Worm (Caenorhabditis elegans) whole organism, early embryonic: Measurements from ENCODE around the gene K01A2.6.

Experiments used
- B0310.2 ChIP-seq: sonication (generic microtip); optimal IDR thresholded peaks from 2 replicates; lab custom pipeline; 2016; ENCODE audit warnings: mild to moderate bottlenecking, missing genetic modification characterization, missing compliant biosample characterization
- F13C5.2 ChIP-seq: sonication (generic microtip); optimal IDR thresholded peaks from 2 replicates; lab custom pipeline; 2017; ENCODE audit warnings: mild to moderate bottlenecking, missing genetic modification characterization, inconsistent platforms, missing compliant biosample characterization
- aly-1 ChIP-seq: sonication (generic microtip); optimal IDR thresholded peaks from 2 replicates; lab custom pipeline; 2016; ENCODE audit warnings: missing genetic modification characterization, missing compliant biosample characterization
- ama-1 ChIP-seq: fragments of 150-350 bp; optimal IDR thresholded peaks from 2 replicates; lab custom pipeline; 2014
- ceh-13 ChIP-seq: fragments of 200-800 bp; sonication (Bioruptor generic); optimal IDR thresholded peaks from 2 replicates; lab custom pipeline; 2018; ENCODE audit warnings: mild to moderate bottlenecking, missing genetic modification characterization, missing compliant biosample characterization
- ceh-36 ChIP-seq: sonication (generic microtip); optimal IDR thresholded peaks from 2 replicates; lab custom pipeline; 2016; ENCODE audit warnings: missing genetic modification characterization, inconsistent platforms, missing compliant biosample characterization
- ets-7 ChIP-seq: sonication (generic microtip); optimal IDR thresholded peaks from 2 replicates; lab custom pipeline; 2016; ENCODE audit warnings: missing genotype, missing genetic modification characterization, missing compliant biosample characterization
- flt-1 ChIP-seq: fragments of 200-800 bp; sonication (Bioruptor generic); IDR thresholded peaks from 2 replicates; pipeline ENCODE4 v1.3.6; 2022; ENCODE audit warnings: missing genetic modification characterization, missing compliant biosample characterization
- hmbx-1 ChIP-seq: sonication (generic microtip); optimal IDR thresholded peaks from 2 replicates; lab custom pipeline; 2016; ENCODE audit warnings: mild to moderate bottlenecking, missing genetic modification characterization, missing compliant biosample characterization
- hmg-4 ChIP-seq: fragments of 200-800 bp; sonication (Bioruptor generic); optimal IDR thresholded peaks from 2 replicates; lab custom pipeline; 2018; ENCODE audit warnings: mild to moderate bottlenecking, missing genetic modification characterization, missing compliant biosample characterization
- hnd-1 ChIP-seq: sonication (generic microtip); optimal IDR thresholded peaks from 2 replicates; lab custom pipeline; 2016; ENCODE audit warnings: missing genetic modification characterization, missing compliant biosample characterization
- pes-1 ChIP-seq: fragments of 200-800 bp; sonication (Bioruptor generic); IDR thresholded peaks from 2 replicates; pipeline ENCODE4 v1.3.6; 2022; ENCODE audit warnings: missing genetic modification reagents, missing genetic modification characterization, missing compliant biosample characterization
- scrt-1 ChIP-seq: fragments of 200-800 bp; sonication (Bioruptor generic); IDR thresholded peaks from 2 replicates; pipeline ENCODE4 v1.3.6; 2022; ENCODE audit warnings: missing genetic modification characterization, missing compliant biosample characterization
- sea-1 ChIP-seq: fragments of 200-800 bp; sonication (Bioruptor generic); conservative IDR thresholded peaks from 2 replicates; pipeline ENCODE4 v1.3.6; 2022; ENCODE audit warnings: missing genetic modification characterization, missing compliant biosample characterization
- tbx-11 ChIP-seq: fragments of 200-800 bp; sonication (Bioruptor generic); IDR thresholded peaks from 2 replicates; pipeline ENCODE4 v1.3.6; 2022; ENCODE audit warnings: missing genetic modification characterization, missing compliant biosample characterization
- tbx-37 ChIP-seq: fragments of 200-800 bp; sonication (Bioruptor generic); conservative IDR thresholded peaks from 2 replicates; pipeline ENCODE4 v1.3.6; 2022; ENCODE audit warnings: missing genetic modification reagents, missing genetic modification characterization, missing compliant biosample characterization
- tra-4 ChIP-seq: sonication (generic microtip); optimal IDR thresholded peaks from 2 replicates; lab custom pipeline; 2017; ENCODE audit warnings: missing genetic modification characterization, missing compliant biosample characterization

Gene K01A2.6

ce11 chrII:332419-332818, 32.6 kb downstream of the K01A2.6 start, which contains the start of gene cbn-1:
TSS of gene cbn-1 (minus strand) at chrII:332519.
- TF ChIP-seq ama-1 (lab: Kevin White, UChicago) = no peak
- no peak for TF ChIP-seq tbx-11
- no peak for TF ChIP-seq hmbx-1 (tag; lab: Kevin White, UChicago)
- TF ChIP-seq tra-4 (tag; lab: Kevin White, UChicago) = no peak
- TF ChIP-seq pes-1 (GFP tag; lab: Robert Waterston, UW) = no peak
- no peak for TF ChIP-seq ceh-36 (tag; lab: Kevin White, UChicago)
- no peak for TF ChIP-seq ets-7 (tag; lab: Kevin White, UChicago)
- TF ChIP-seq B0310.2 = no peak
- TF ChIP-seq hnd-1 (tag; lab: Kevin White, UChicago) = no peak
- TF ChIP-seq sea-1 (GFP tag; lab: Robert Waterston, UW) = no peak
- TF ChIP-seq aly-1 = no peak
- TF ChIP-seq tbx-37 (GFP tag; lab: Robert Waterston, UW) = no peak
- no peak for TF ChIP-seq scrt-1
- TF ChIP-seq hmg-4 = no peak

ce11 chrII:333853-334449, 34.2 kb downstream of the K01A2.6 start:
- TF ChIP-seq tbx-37 (GFP tag; lab: Robert Waterston, UW) = no peak
- TF ChIP-seq hmg-4 = no peak
- TF ChIP-seq tra-4 (tag; lab: Kevin White, UChicago) = no peak
- no peak for TF ChIP-seq pes-1 (GFP tag; lab: Robert Waterston, UW)
- TF ChIP-seq aly-1 = no peak
- TF ChIP-seq B0310.2 = no peak
- no peak for TF ChIP-seq ama-1 (lab: Kevin White, UChicago)
- TF ChIP-seq ceh-13 (GFP tag; lab: Kevin White, UChicago) = no peak
- TF ChIP-seq ceh-36 (tag; lab: Kevin White, UChicago) = no peak

ce11 chrII:334828-335227, 35.0 kb downstream of the K01A2.6 start:
- TF ChIP-seq hnd-1 (tag; lab: Kevin White, UChicago) (no peak), ceh-13 (GFP tag; lab: Kevin White, UChicago) (no peak), tbx-11 (no peak), flt-1 (GFP tag; lab: Robert Waterston, UW) (no peak), hmbx-1 (tag; lab: Kevin White, UChicago) (no peak), F13C5.2 (tag; lab: Kevin White, UChicago) (no peak), tbx-37 (GFP tag; lab: Robert Waterston, UW) (no peak), aly-1 (no peak), ama-1 (lab: Kevin White, UChicago) (no peak), hmg-4 (no peak)

ce11 chrII:337233-337832, 37.5 kb downstream of the K01A2.6 start, which contains the start of gene cpn-2:
TSS of gene cpn-2 (plus strand) at chrII:337782.
- TF ChIP-seq flt-1 (GFP tag; lab: Robert Waterston, UW) (no peak), hnd-1 (tag; lab: Kevin White, UChicago) (no peak), B0310.2 (no peak)

ce11 chrII:340224-340623, 40.4 kb downstream of the K01A2.6 start, which contains the start of gene clc-31:
TSS of gene clc-31 (plus strand) at chrII:340524.
- no peak for TF ChIP-seq hmbx-1 (tag; lab: Kevin White, UChicago)
- no peak for TF ChIP-seq ceh-13 (GFP tag; lab: Kevin White, UChicago)
- TF ChIP-seq tra-4 (tag; lab: Kevin White, UChicago) = no peak
- no peak for TF ChIP-seq aly-1
- TF ChIP-seq B0310.2 = no peak
- TF ChIP-seq ets-7 (tag; lab: Kevin White, UChicago) = no peak
- TF ChIP-seq ceh-36 (tag; lab: Kevin White, UChicago) = no peak
- TF ChIP-seq flt-1 (GFP tag; lab: Robert Waterston, UW) = no peak
- TF ChIP-seq scrt-1 = no peak
- no peak for TF ChIP-seq F13C5.2 (tag; lab: Kevin White, UChicago)
- no peak for TF ChIP-seq ama-1 (lab: Kevin White, UChicago)

ce11 chrII:340714-341113, 40.9 kb downstream of the K01A2.6 start:
- TF ChIP-seq pes-1 (GFP tag; lab: Robert Waterston, UW) = no peak
- no peak for TF ChIP-seq hmg-4
- TF ChIP-seq ets-7 (tag; lab: Kevin White, UChicago) = no peak
- TF ChIP-seq tbx-37 (GFP tag; lab: Robert Waterston, UW) = no peak
- no peak for TF ChIP-seq sea-1 (GFP tag; lab: Robert Waterston, UW)
- TF ChIP-seq scrt-1 = no peak
- no peak for TF ChIP-seq tbx-11
- no peak for TF ChIP-seq B0310.2
- TF ChIP-seq flt-1 (GFP tag; lab: Robert Waterston, UW) = no peak
- TF ChIP-seq F13C5.2 (tag; lab: Kevin White, UChicago) = no peak
- TF ChIP-seq hnd-1 (tag; lab: Kevin White, UChicago) = no peak
- no peak for TF ChIP-seq ceh-36 (tag; lab: Kevin White, UChicago)

- TF ChIP-seq ceh-36 (tag; lab: Kevin White, UChicago) (no peak), scrt-1 (no peak), tra-4 (tag; lab: Kevin White, UChicago) (no peak), flt-1 (GFP tag; lab: Robert Waterston, UW) (no peak)
These were observed 41.5 kb downstream of the K01A2.6 start for ce11 chrII:341282-341681.

- TF ChIP-seq flt-1 (GFP tag; lab: Robert Waterston, UW) (no peak), F13C5.2 (tag; lab: Kevin White, UChicago) (peak; percentile 19)
These were observed 48.0 kb downstream of the K01A2.6 start, which contains the start of gene D1069.3 for ce11 chrII:347734-348133. TSS of gene D1069.3 (minus strand) at chrII:347891.
